Worm (Caenorhabditis elegans): ENCODE results near the gene cox-5A.

DNA sequence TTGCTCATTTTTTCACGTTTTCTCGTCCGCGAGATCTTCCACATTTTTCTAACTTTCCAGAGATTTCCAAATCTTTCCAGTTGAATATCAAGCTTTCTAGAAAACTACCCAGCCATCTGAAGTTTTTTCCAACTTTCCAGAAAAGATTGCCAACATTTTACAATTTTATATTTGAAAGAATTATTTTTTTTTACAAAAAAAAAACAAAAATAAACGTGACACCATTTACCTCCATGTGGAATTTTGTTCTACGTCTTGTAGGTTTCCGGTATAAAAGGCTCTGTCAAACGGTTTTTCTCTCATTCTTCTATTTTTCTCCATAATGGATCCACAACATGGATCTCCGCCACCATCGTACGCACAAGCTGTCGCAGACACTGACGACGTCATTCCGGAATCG, 40.6 kb upstream of the cox-5A start, which contains the start of gene Y37D8A.8:
- TF ChIP-seq him-1 (tag; optimal IDR thresholded peaks at IDR 0.05) (no peak), W03F9.2 (tag; optimal IDR thresholded peaks at IDR 0.05) (no peak), dao-5 (tag; optimal IDR thresholded peaks at IDR 0.05) (no peak)

All from whole organism, L4/young adult.